Worm (Caenorhabditis elegans): Measurements from ENCODE around the gene F35D2.1.

DNA sequence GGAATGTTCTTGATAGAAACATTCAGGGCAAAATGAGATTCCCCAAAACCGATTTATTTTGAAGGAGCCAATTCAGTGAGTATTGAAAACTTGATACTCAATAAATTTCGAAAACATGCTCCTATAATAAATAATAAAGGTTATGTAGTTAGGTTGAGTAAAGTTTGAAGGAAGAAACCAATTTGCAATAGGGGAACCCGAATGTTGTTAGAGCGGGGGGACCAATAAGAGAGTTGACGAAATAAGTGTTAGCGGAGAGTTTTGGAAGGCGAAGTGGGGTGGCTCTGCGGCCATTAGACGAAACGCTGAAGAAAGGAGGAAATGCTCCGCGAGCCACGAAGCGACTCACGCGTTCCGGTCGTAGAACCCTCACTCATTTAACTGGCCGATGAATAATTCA is 49.3 kb downstream of the F35D2.1 start:
- TF ChIP-seq ama-1 (optimal IDR thresholded peaks at IDR 0.05) (no peak), vab-7 (GFP tag; IDR thresholded peaks at IDR 0.05) (0 out of 2 replicates have a peak, but pooled peaks have one; percentile 30), lsy-2 (tag; optimal IDR thresholded peaks at IDR 0.05) (no peak), nhr-28 (tag; optimal IDR thresholded peaks at IDR 0.05) (no peak), zag-1 (tag; optimal IDR thresholded peaks at IDR 0.05) (no peak), F44E2.7 (GFP tag; IDR thresholded peaks at IDR 0.05) (no peak), F26F4.8 (GFP tag; conservative IDR thresholded peaks at IDR 0.05) (no peak), unc-62 (GFP tag; optimal IDR thresholded peaks at IDR 0.05 in 1 of 2) (peak in 1 of 2 experiments; percentile 49), unc-62 (tag; optimal IDR thresholded peaks at IDR 0.05) (no peak), aha-1 (tag) (no peak), snpc-4 (tag; optimal IDR thresholded peaks at IDR 0.05) (no peak), lin-39 (tag; optimal IDR thresholded peaks at IDR 0.05) (no peak), ztf-11 (tag; optimal IDR thresholded peaks at IDR 0.05) (no peak), nhr-41 (GFP tag; IDR thresholded peaks at IDR 0.05) (no peak)
